Worm (Caenorhabditis elegans) whole organism, L2 larva: ENCODE results near the gene C25H3.10.

ENCODE experiments used
- C34F6.9 ChIP-seq: fragments of 150-350 bp; optimal IDR thresholded peaks from 2 replicates; lab custom pipeline; 2014; ENCODE audit warnings: missing biosample characterization, missing genetic modification characterization
- F13H6.1 ChIP-seq: sonication (generic microtip); optimal IDR thresholded peaks from 2 replicates; lab custom pipeline; 2016; ENCODE audit warnings: missing genetic modification characterization, missing compliant biosample characterization
- Y55F3AM.14 ChIP-seq: fragments of 200-800 bp; sonication (Bioruptor generic); optimal IDR thresholded peaks from 2 replicates; lab custom pipeline; 2018; ENCODE audit warnings: mild to moderate bottlenecking, missing genetic modification characterization, missing compliant biosample characterization
- ZK546.5 ChIP-seq: sonication (generic microtip); optimal IDR thresholded peaks from 2 replicates; lab custom pipeline; 2017; ENCODE audit warnings: missing biosample characterization, missing genetic modification characterization
- alr-1 ChIP-seq: fragments of 150-350 bp; optimal IDR thresholded peaks from 2 replicates; lab custom pipeline; 2014; ENCODE audit warnings: missing biosample characterization, missing genetic modification characterization
- aly-2 ChIP-seq: fragments of 150-350 bp; optimal IDR thresholded peaks from 2 replicates; lab custom pipeline; 2014; ENCODE audit warnings: missing biosample characterization, missing genetic modification characterization
- ama-1 ChIP-seq: fragments of 150-350 bp; optimal IDR thresholded peaks from 2 replicates; lab custom pipeline; 2018; ENCODE audit warnings: inconsistent platforms
- ceh-82 ChIP-seq: fragments of 150-350 bp; optimal IDR thresholded peaks from 2 replicates; lab custom pipeline; 2014; ENCODE audit warnings: missing biosample characterization, missing genetic modification characterization
- crh-2 ChIP-seq: sonication (generic microtip); optimal IDR thresholded peaks from 2 replicates; lab custom pipeline; 2017; ENCODE audit warnings: missing biosample characterization, missing genetic modification characterization
- dmd-4 ChIP-seq: sonication (generic microtip); optimal IDR thresholded peaks from 2 replicates; lab custom pipeline; 2017; ENCODE audit warnings: missing biosample characterization, missing genetic modification characterization
- fos-1 ChIP-seq: fragments of 150-350 bp; optimal IDR thresholded peaks from 2 replicates; lab custom pipeline; 2014; ENCODE audit warnings: missing biosample characterization, missing genetic modification characterization
- gmeb-1 ChIP-seq: fragments of 150-350 bp; optimal IDR thresholded peaks from 2 replicates; lab custom pipeline; 2014; ENCODE audit warnings: missing biosample characterization, missing genetic modification characterization
- lin-11 ChIP-seq: fragments of 150-350 bp; sonication (generic microtip); optimal IDR thresholded peaks from 2 replicates; lab custom pipeline; 2014; ENCODE audit warnings: missing biosample characterization, missing genetic modification characterization, inconsistent platforms, mixed read lengths
- lin-39 ChIP-seq: fragments of 150-350 bp; optimal IDR thresholded peaks from 2 replicates; lab custom pipeline; 2014; ENCODE audit warnings: missing biosample characterization, missing genetic modification reagents, missing genetic modification characterization
- lsy-2 ChIP-seq, 2 experiments: fragments of 150-350 bp in 1 of 2; sonication (generic microtip) in 1 of 2; optimal IDR thresholded peaks; 2 replicates each; lab custom pipeline; 2014 to 2017; ENCODE audit warnings: missing biosample characterization in 2 of 2, missing genetic modification characterization in 2 of 2
- mdl-1 ChIP-seq, 2 experiments: fragments of 150-350 bp in 1 of 2; sonication (generic microtip) in 1 of 2; optimal IDR thresholded peaks; 2 replicates each; lab custom pipeline; 2017; ENCODE audit warnings: missing biosample characterization in 2 of 2, missing genetic modification characterization in 2 of 2
- nhr-10 ChIP-seq: sonication (generic microtip); optimal IDR thresholded peaks from 2 replicates; lab custom pipeline; 2017; ENCODE audit warnings: missing biosample characterization, missing genetic modification characterization
- nhr-11 ChIP-seq: fragments of 150-350 bp; optimal IDR thresholded peaks from 2 replicates; lab custom pipeline; 2014; ENCODE audit warnings: missing biosample characterization, missing genetic modification characterization
- nhr-12 ChIP-seq: fragments of 150-350 bp; optimal IDR thresholded peaks from 2 replicates; lab custom pipeline; 2014; ENCODE audit warnings: missing biosample characterization, missing genetic modification characterization
- nhr-129 ChIP-seq: fragments of 150-350 bp; optimal IDR thresholded peaks from 2 replicates; lab custom pipeline; 2014; ENCODE audit warnings: missing biosample characterization, missing genetic modification characterization
- nhr-21 ChIP-seq: fragments of 150-350 bp; optimal IDR thresholded peaks from 2 replicates; lab custom pipeline; 2014; ENCODE audit warnings: missing biosample characterization, missing genetic modification characterization
- nhr-23 ChIP-seq: fragments of 150-350 bp; optimal IDR thresholded peaks from 2 replicates; lab custom pipeline; 2014; ENCODE audit warnings: missing biosample characterization, missing genetic modification reagents, missing genetic modification characterization
- nhr-237 ChIP-seq: fragments of 150-350 bp; optimal IDR thresholded peaks from 2 replicates; lab custom pipeline; 2014; ENCODE audit warnings: missing biosample characterization, missing genetic modification characterization
- nhr-25 ChIP-seq: fragments of 150-350 bp; sonication (generic microtip); optimal IDR thresholded peaks from 3 replicates; lab custom pipeline; 2014; ENCODE audit warnings: missing biosample characterization, missing genetic modification characterization
- nhr-6 ChIP-seq: fragments of 150-350 bp; optimal IDR thresholded peaks from 2 replicates; lab custom pipeline; 2014; ENCODE audit warnings: missing biosample characterization, missing genetic modification characterization
- nhr-77 ChIP-seq: fragments of 150-350 bp; optimal IDR thresholded peaks from 2 replicates; lab custom pipeline; 2014; ENCODE audit warnings: missing biosample characterization, missing genetic modification characterization
- peb-1 ChIP-seq: fragments of 150-350 bp; optimal IDR thresholded peaks from 2 replicates; lab custom pipeline; 2014; ENCODE audit warnings: missing biosample characterization, missing genetic modification characterization
- sem-4 ChIP-seq: fragments of 150-350 bp; optimal IDR thresholded peaks from 2 replicates; lab custom pipeline; 2014; ENCODE audit warnings: missing biosample characterization, missing genetic modification reagents, missing genetic modification characterization
- sma-9 ChIP-seq, 2 experiments: fragments of 150-350 bp in 1 of 2; sonication (generic microtip) in 1 of 2; optimal IDR thresholded peaks; 2 replicates each; lab custom pipeline; 2014 to 2016; ENCODE audit warnings: missing genetic modification characterization in 2 of 2, mild to moderate bottlenecking in 1 of 2, missing biosample characterization in 1 of 2, missing compliant biosample characterization in 1 of 2, missing genetic modification reagents in 1 of 2, moderate library complexity in 1 of 2
- snpc-4 ChIP-seq: fragments of 150-350 bp; optimal IDR thresholded peaks from 2 replicates; lab custom pipeline; 2014; ENCODE audit warnings: missing biosample characterization, missing genetic modification characterization
- unc-55 ChIP-seq: fragments of 150-350 bp; sonication (generic microtip); optimal IDR thresholded peaks from 3 replicates; lab custom pipeline; 2014; ENCODE audit warnings: missing biosample characterization, missing genetic modification reagents, missing genetic modification characterization
- unc-62 ChIP-seq: fragments of 150-350 bp; optimal IDR thresholded peaks from 2 replicates; lab custom pipeline; 2014; ENCODE audit warnings: missing biosample characterization, missing genetic modification reagents, missing genetic modification characterization
- ztf-11 ChIP-seq: sonication (generic microtip); optimal IDR thresholded peaks from 2 replicates; lab custom pipeline; 2017; ENCODE audit warnings: missing biosample characterization, missing genetic modification characterization
- ztf-4 ChIP-seq: fragments of 150-350 bp; optimal IDR thresholded peaks from 2 replicates; lab custom pipeline; 2014; ENCODE audit warnings: missing biosample characterization, missing genetic modification characterization

C25H3.10 gene

DNA sequence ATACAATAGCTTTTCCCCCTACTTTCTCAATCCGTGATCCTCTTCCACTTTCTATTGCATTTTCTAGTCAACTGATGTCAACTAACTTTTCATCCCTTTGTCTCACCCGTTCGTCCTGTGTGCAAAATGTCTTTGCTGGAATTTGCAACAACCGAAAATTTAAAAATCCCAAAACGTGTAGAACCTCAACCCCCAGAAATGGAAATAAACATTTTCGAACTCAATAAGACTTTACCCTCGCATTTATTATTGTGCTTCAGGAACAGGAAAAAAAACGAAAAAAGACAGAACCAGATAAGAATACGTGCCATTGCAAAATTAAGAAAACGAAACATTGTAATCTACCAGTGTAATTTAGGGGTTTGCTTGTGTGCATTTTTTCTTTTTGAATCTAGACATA is 13.4 kb upstream of the C25H3.10 start:
- TF ChIP-seq ztf-11 (no peak), nhr-21 (tag; lab: Kevin White, UChicago) (peak; percentile 14)

DNA sequence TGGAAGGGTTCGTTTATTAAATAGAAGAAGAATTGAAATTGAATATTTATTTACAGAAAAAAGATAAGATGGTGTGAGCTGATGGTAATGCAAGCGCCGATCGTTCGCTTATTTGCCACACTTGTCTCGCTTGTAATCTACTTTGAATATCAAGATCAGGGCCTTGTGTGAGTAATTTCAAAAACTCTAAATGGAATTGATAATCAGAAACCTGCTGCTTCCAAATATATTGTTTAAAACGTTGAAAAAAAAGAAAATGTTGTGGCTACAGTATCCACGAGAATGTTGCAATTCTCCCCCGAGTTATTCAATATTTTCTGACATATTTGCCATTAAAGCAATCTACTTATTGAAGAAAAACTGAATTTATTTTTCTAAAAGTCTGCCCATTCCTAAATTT is 12.1 kb upstream of the C25H3.10 start:
- no peak for TF ChIP-seq unc-55 (GFP tag; lab: Kevin White, UChicago)
- no peak for TF ChIP-seq sma-9 (GFP tag; optimal IDR thresholded peaks at IDR 0.05; lab: Kevin White, UChicago)
- no peak for TF ChIP-seq sma-9 (tag; optimal IDR thresholded peaks at IDR 0.05; lab: Kevin White, UChicago)
- TF ChIP-seq F13H6.1 (tag; lab: Kevin White, UChicago): no peak
- no peak for TF ChIP-seq nhr-23 (tag; lab: Kevin White, UChicago)
- TF ChIP-seq ceh-82 (tag; lab: Kevin White, UChicago): no peak
- no peak for TF ChIP-seq alr-1
- TF ChIP-seq crh-2 (tag; lab: Kevin White, UChicago): no peak
- TF ChIP-seq fos-1 (tag; lab: Kevin White, UChicago): no peak
- TF ChIP-seq ama-1 (lab: Kevin White, UChicago): no peak
- TF ChIP-seq lsy-2 (tag; optimal IDR thresholded peaks at IDR 0.05; lab: Kevin White, UChicago): no peak
- no peak for TF ChIP-seq nhr-11 (tag; lab: Kevin White, UChicago)
- no peak for TF ChIP-seq Y55F3AM.14 (GFP tag; lab: Kevin White, UChicago)
- no peak for TF ChIP-seq dmd-4 (tag; lab: Kevin White, UChicago)

DNA sequence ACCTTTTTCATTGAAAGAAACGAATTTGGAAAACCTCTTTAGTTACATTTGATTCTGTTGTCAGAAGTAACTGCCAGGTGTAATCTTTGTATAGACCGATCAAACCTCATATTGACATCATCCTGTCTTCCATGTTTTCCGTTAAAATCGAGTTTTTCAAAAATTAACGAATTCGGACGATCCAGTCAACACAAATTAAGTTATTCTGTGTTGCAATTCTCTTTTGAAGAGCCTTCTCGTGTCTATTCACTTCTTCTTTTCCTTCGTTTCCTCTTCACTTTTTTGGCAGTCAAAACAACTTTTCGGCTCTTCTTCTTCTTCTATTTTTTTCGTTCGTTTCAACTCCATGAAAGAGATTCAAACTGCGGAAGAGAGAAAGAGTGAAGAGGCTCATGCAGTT is 9.4 kb upstream of the C25H3.10 start:
- TF ChIP-seq C34F6.9 (tag; lab: Kevin White, UChicago): peak; percentile 28
- TF ChIP-seq ceh-82 (tag; lab: Kevin White, UChicago): no peak
- TF ChIP-seq lsy-2 (tag; optimal IDR thresholded peaks at IDR 0.05; lab: Kevin White, UChicago): peak in 1 of 2 experiments; percentile 19
- TF ChIP-seq sem-4 (tag; lab: Kevin White, UChicago): peak; percentile 38
- no peak for TF ChIP-seq unc-62 (GFP tag; lab: Kevin White, UChicago)
- peak; percentile 28 for TF ChIP-seq unc-55 (GFP tag; lab: Kevin White, UChicago)
- TF ChIP-seq lin-11: no peak
- TF ChIP-seq dmd-4 (tag; lab: Kevin White, UChicago): no peak

DNA sequence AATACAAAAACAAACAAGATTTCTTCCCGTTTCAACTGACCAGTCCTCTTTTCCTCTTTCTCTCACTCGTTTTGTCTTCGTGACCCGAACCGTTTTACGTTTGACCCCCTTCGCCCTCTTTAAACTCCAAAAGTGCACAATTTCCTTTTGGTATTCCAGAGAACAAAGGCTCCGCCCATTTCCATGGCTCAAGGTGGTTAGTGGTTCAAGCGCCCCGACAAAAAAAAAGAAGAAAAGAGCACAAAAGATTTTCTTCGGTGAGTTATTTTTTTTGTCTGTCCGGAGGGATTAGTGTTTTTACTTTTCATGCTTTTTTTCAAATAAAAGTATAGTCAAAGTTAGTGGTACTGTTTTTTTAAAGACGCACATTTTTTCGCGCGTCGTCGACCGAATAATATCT is 8.8 kb upstream of the C25H3.10 start, which contains the start of gene osta-2:
osta-2 (plus strand) TSS at position 160 of the 400 bp plus-strand sequence.
- TF ChIP-seq peb-1 (no peak), nhr-10 (tag; lab: Kevin White, UChicago) (no peak), nhr-6 (tag; lab: Kevin White, UChicago) (no peak), lin-39 (tag; lab: Kevin White, UChicago) (no peak), nhr-237 (no peak), aly-2 (no peak), mdl-1 (tag; optimal IDR thresholded peaks at IDR 0.05; lab: Kevin White, UChicago) (no peak), gmeb-1 (tag; lab: Kevin White, UChicago) (no peak), dmd-4 (tag; lab: Kevin White, UChicago) (no peak), nhr-129 (no peak), ZK546.5 (tag; lab: Kevin White, UChicago) (no peak), ztf-11 (no peak)

DNA sequence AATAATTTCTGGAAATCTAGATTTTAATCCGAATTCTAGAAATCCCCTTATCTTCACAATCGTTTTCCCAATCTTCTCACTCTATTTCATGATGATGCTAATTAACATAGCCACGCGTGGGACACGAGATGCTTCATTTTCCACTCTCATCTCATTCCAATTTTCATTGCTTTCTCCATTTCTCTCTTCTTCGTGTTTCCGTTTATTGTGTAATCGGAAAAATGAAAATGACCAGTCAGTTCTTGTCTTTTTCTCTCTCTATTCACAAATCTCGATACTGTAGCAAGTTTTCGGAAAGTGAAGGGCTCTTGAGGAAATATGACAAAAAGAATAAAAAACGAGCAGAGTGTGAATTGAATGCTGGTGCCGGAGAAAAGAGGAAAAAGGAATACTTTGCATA is 5.7 kb upstream of the C25H3.10 start:
- TF ChIP-seq nhr-77: no peak
- TF ChIP-seq ztf-4 (tag; lab: Kevin White, UChicago): no peak
- no peak for TF ChIP-seq aly-2
- no peak for TF ChIP-seq nhr-21 (tag; lab: Kevin White, UChicago)
- TF ChIP-seq sem-4 (tag; lab: Kevin White, UChicago): peak; percentile 34
- TF ChIP-seq gmeb-1 (tag; lab: Kevin White, UChicago): no peak
- no peak for TF ChIP-seq nhr-25 (tag; lab: Kevin White, UChicago)
- no peak for TF ChIP-seq snpc-4 (tag; lab: Kevin White, UChicago)

DNA sequence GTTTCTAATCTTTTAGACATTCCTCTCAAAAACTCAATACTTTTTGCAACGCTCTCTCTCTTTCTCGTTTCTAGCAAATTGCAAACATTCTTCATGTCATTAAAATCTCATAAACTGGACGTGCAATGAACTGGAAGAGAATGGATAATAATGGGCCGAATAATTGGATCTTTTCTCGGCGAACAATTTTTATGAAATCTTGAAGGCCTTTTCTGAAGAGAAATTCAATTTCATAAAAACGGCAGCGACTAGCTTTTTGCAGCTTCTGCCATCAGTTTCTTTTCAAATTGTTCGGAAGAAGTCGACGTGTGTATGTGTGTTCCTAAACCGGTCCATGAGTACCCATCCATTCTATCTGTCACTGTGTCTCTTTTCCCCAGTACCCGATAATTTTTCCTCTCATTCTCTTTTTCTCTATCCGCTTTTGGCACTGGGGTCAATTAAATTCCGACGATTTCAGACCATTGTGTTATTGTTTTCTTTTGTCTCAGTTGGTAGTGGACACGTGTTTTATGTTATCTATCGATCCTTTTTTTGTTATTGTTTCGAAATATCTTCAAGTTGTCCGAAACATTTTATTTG is 3.9 kb upstream of the C25H3.10 start:
- no peak for TF ChIP-seq nhr-12 (tag; lab: Kevin White, UChicago)
- TF ChIP-seq nhr-25 (tag; lab: Kevin White, UChicago): peak; percentile 39
